Worm (Caenorhabditis elegans) whole organism, mixed stage, embryonic: ENCODE results near the gene F42G4.5.

Experiments used
- M03D4.4 ChIP-seq: sonication (generic microtip); optimal IDR thresholded peaks from 2 replicates; lab custom pipeline; 2017; ENCODE audit warnings: mild to moderate bottlenecking, missing genetic modification characterization, missing compliant biosample characterization
- bed-3 ChIP-seq: fragments of 200-800 bp; sonication (Bioruptor generic); optimal IDR thresholded peaks from 3 replicates; lab custom pipeline; 2018; ENCODE audit warnings: mild to moderate bottlenecking, missing genetic modification characterization, moderate library complexity, missing compliant biosample characterization
- blmp-1 ChIP-seq: fragments of 150-350 bp; optimal IDR thresholded peaks from 2 replicates; lab custom pipeline; 2014; ENCODE audit warnings: missing biosample characterization, missing genetic modification characterization
- ceh-39 ChIP-seq: fragments of 150-350 bp; optimal IDR thresholded peaks from 2 replicates; lab custom pipeline; 2014; ENCODE audit warnings: missing biosample characterization, missing genetic modification characterization
- ceh-43 ChIP-seq: fragments of 200-800 bp; sonication (Bioruptor generic); optimal IDR thresholded peaks from 2 replicates; lab custom pipeline; 2018; ENCODE audit warnings: mild to moderate bottlenecking, missing genetic modification characterization, moderate library complexity, missing compliant biosample characterization
- ceh-83 ChIP-seq: fragments of 200-800 bp; sonication (Bioruptor generic); optimal IDR thresholded peaks from 2 replicates; lab custom pipeline; 2018; ENCODE audit warnings: mild to moderate bottlenecking, missing genetic modification characterization, missing compliant biosample characterization
- ces-1 ChIP-seq: fragments of 150-350 bp; optimal IDR thresholded peaks from 2 replicates; lab custom pipeline; 2014; ENCODE audit warnings: missing biosample characterization, missing genetic modification reagents, missing genetic modification characterization
- cnd-1 ChIP-seq: fragments of 200-800 bp; sonication (Bioruptor generic); optimal IDR thresholded peaks from 2 replicates; lab custom pipeline; 2018; ENCODE audit warnings: mild to moderate bottlenecking, missing genetic modification characterization, missing compliant biosample characterization
- drap-1 ChIP-seq: fragments of 200-800 bp; sonication (Bioruptor generic); optimal IDR thresholded peaks from 3 replicates; lab custom pipeline; 2018; ENCODE audit warnings: mild to moderate bottlenecking, missing genetic modification characterization, missing compliant biosample characterization
- elt-1 ChIP-seq: sonication (generic microtip); optimal IDR thresholded peaks from 2 replicates; lab custom pipeline; 2017; ENCODE audit warnings: missing genetic modification characterization, mild to moderate bottlenecking, missing compliant biosample characterization, antibody characterized with exemption, moderate library complexity, borderline replicate concordance; ENCODE audit not compliant: insufficient read depth
- elt-3 ChIP-seq: fragments of 150-350 bp; optimal IDR thresholded peaks from 2 replicates; lab custom pipeline; 2014; ENCODE audit warnings: missing biosample characterization, missing genetic modification characterization
- flh-1 ChIP-seq: fragments of 200-800 bp; sonication (Bioruptor generic); optimal IDR thresholded peaks from 2 replicates; lab custom pipeline; 2018; ENCODE audit warnings: mild to moderate bottlenecking, missing genetic modification characterization, moderate library complexity, missing compliant biosample characterization
- ham-2 ChIP-seq: fragments of 200-800 bp; sonication (Bioruptor generic); optimal IDR thresholded peaks from 2 replicates; lab custom pipeline; 2018; ENCODE audit warnings: mild to moderate bottlenecking, missing genetic modification characterization, missing compliant biosample characterization
- hlh-1 ChIP-seq: fragments of 150-350 bp; optimal IDR thresholded peaks from 2 replicates; lab custom pipeline; 2014; ENCODE audit warnings: missing biosample characterization, missing genetic modification reagents, missing genetic modification characterization
- lin-32 ChIP-seq: fragments of 200-800 bp; sonication (Bioruptor generic); optimal IDR thresholded peaks from 2 replicates; lab custom pipeline; 2018; ENCODE audit warnings: mild to moderate bottlenecking, missing genetic modification characterization, missing compliant biosample characterization
- lsy-2 ChIP-seq: fragments of 150-350 bp; optimal IDR thresholded peaks from 2 replicates; lab custom pipeline; 2014; ENCODE audit warnings: missing biosample characterization, missing genetic modification characterization
- mab-5 ChIP-seq: fragments of 150-350 bp; optimal IDR thresholded peaks from 2 replicates; lab custom pipeline; 2014; ENCODE audit warnings: missing biosample characterization, missing genetic modification characterization
- mep-1 ChIP-seq: fragments of 150-350 bp; optimal IDR thresholded peaks from 2 replicates; lab custom pipeline; 2017; ENCODE audit warnings: missing biosample characterization, missing genetic modification reagents, missing genetic modification characterization, inconsistent platforms
- mls-2 ChIP-seq: sonication (generic microtip); optimal IDR thresholded peaks from 2 replicates; lab custom pipeline; 2016; ENCODE audit warnings: mild to moderate bottlenecking, missing genetic modification characterization, moderate library complexity, missing compliant biosample characterization
- nhr-2 ChIP-seq: fragments of 150-350 bp; optimal IDR thresholded peaks from 2 replicates; lab custom pipeline; 2014; ENCODE audit warnings: missing biosample characterization, missing genetic modification characterization
- nhr-28 ChIP-seq: fragments of 150-350 bp; optimal IDR thresholded peaks from 2 replicates; lab custom pipeline; 2014; ENCODE audit warnings: missing biosample characterization, missing genetic modification characterization
- nhr-76 ChIP-seq: sonication (generic microtip); optimal IDR thresholded peaks from 2 replicates; lab custom pipeline; 2017; ENCODE audit warnings: missing biosample characterization, missing genetic modification characterization
- sem-2 ChIP-seq: fragments of 200-800 bp; sonication (Bioruptor generic); optimal IDR thresholded peaks from 2 replicates; lab custom pipeline; 2018; ENCODE audit warnings: mild to moderate bottlenecking, missing genetic modification characterization, missing compliant biosample characterization
- snpc-4 ChIP-seq: fragments of 150-350 bp; optimal IDR thresholded peaks from 2 replicates; lab custom pipeline; 2014; ENCODE audit warnings: missing biosample characterization, missing genetic modification characterization
- sptf-1 ChIP-seq: sonication (generic microtip); optimal IDR thresholded peaks from 2 replicates; lab custom pipeline; 2017; ENCODE audit warnings: mild to moderate bottlenecking, missing genetic modification characterization, moderate library complexity, missing compliant biosample characterization
- tbx-8 ChIP-seq: fragments of 200-800 bp; sonication (Bioruptor generic); optimal IDR thresholded peaks from 2 replicates; lab custom pipeline; 2018; ENCODE audit warnings: mild to moderate bottlenecking, missing genetic modification characterization, moderate library complexity, missing compliant biosample characterization
- unc-120 ChIP-seq: sonication (generic microtip); optimal IDR thresholded peaks from 2 replicates; lab custom pipeline; 2017; ENCODE audit warnings: missing genetic modification characterization, missing compliant biosample characterization; ENCODE audit not compliant: poor library complexity, severe bottlenecking
- unc-39 ChIP-seq: fragments of 150-350 bp; optimal IDR thresholded peaks from 2 replicates; lab custom pipeline; 2014; ENCODE audit warnings: missing biosample characterization, missing genetic modification characterization
- unc-62 ChIP-seq: fragments of 150-350 bp; optimal IDR thresholded peaks from 2 replicates; lab custom pipeline; 2014; ENCODE audit warnings: missing biosample characterization, missing genetic modification reagents, missing genetic modification characterization
- zip-8 ChIP-seq: fragments of 150-350 bp; optimal IDR thresholded peaks from 2 replicates; lab custom pipeline; 2014; ENCODE audit warnings: missing biosample characterization, missing genetic modification characterization

Gene F42G4.5

ce11 chrII:13050050-13050449, 23.2 kb upstream of the F42G4.5 start:
- no peak for TF ChIP-seq elt-1 (tag; lab: Kevin White, UChicago)

ce11 chrII:13053443-13053842, 19.8 kb upstream of the F42G4.5 start:
- TF ChIP-seq ceh-43 (GFP tag; lab: Kevin White, UChicago) (no peak), sem-2 (GFP tag; lab: Kevin White, UChicago) (no peak), blmp-1 (peak; percentile 96), elt-1 (tag; lab: Kevin White, UChicago) (no peak), nhr-28 (no peak), ham-2 (peak; percentile 49), lsy-2 (tag; lab: Kevin White, UChicago) (no peak), cnd-1 (no peak), ces-1 (GFP tag; lab: Kevin White, UChicago) (no peak), hlh-1 (tag; lab: Kevin White, UChicago) (no peak), mep-1 (tag; lab: Kevin White, UChicago) (no peak), flh-1 (GFP tag; lab: Kevin White, UChicago) (no peak), unc-62 (GFP tag; lab: Kevin White, UChicago) (no peak), sptf-1 (no peak), elt-3 (tag; lab: Kevin White, UChicago) (peak; percentile 16)

- TF ChIP-seq nhr-2 (tag; lab: Kevin White, UChicago): no peak
- TF ChIP-seq unc-120 (tag; lab: Kevin White, UChicago): peak; percentile 58
Measured at ce11 chrII:13056580-13056979, 16.7 kb upstream of the F42G4.5 start, which contains the start of gene zyx-1. Gene zyx-1, plus strand, starts transcription at chrII:13056910.

DNA sequence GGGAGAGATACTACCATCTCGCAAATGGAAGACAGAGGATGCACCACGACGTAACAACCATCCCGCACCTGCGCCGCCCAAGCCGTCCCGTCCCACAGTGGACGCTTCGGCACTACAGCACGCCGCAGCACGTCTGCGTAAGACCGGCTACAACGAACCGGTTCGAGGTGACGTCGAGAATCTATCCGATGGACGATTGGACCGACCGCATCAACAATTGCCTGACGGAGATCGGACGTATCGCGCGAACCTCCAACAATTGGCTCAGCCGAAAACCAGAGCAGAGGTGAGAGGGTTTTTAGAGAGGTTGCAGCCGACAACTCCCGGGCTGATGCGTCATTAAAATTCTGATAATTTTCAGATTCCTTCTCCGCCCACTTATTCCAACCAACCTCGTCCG, 14.1 kb upstream of the F42G4.5 start:
- TF ChIP-seq lin-32 (GFP tag; lab: Kevin White, UChicago): no peak
- TF ChIP-seq elt-1 (tag; lab: Kevin White, UChicago): no peak
- TF ChIP-seq snpc-4: no peak
- TF ChIP-seq ceh-39 (tag; lab: Kevin White, UChicago): no peak
- TF ChIP-seq ces-1 (GFP tag; lab: Kevin White, UChicago): no peak
- no peak for TF ChIP-seq sem-2 (GFP tag; lab: Kevin White, UChicago)
- no peak for TF ChIP-seq ceh-43 (GFP tag; lab: Kevin White, UChicago)
- TF ChIP-seq elt-3 (tag; lab: Kevin White, UChicago): no peak
- no peak for TF ChIP-seq nhr-76 (tag; lab: Kevin White, UChicago)
- TF ChIP-seq M03D4.4: no peak
- no peak for TF ChIP-seq zip-8
- TF ChIP-seq bed-3 (GFP tag; lab: Kevin White, UChicago): no peak
- no peak for TF ChIP-seq ceh-83 (GFP tag; lab: Kevin White, UChicago)
- no peak for TF ChIP-seq mab-5
- no peak for TF ChIP-seq nhr-28

DNA sequence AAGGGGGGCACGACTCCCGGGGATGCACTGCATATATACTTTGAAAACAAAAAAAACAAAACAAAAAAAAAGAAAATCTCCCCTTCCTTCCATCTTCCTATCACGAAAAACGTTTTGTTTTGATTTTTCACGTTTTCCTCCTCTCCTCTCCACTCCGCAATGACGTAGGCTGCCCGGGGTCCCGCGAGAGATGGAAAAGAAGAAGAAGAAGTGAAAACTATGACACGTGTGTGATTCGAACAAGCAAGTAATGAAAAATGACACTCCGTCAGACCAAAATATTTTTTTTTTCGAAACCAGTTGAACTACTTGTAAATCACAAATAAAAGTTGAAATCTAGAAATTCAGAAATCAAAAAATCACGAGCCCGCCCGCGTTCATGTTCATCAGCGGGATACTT, 8.0 kb upstream of the F42G4.5 start:
- no peak for TF ChIP-seq ceh-83 (GFP tag; lab: Kevin White, UChicago)
- no peak for TF ChIP-seq hlh-1 (tag; lab: Kevin White, UChicago)
- TF ChIP-seq mls-2 (tag; lab: Kevin White, UChicago): no peak
- no peak for TF ChIP-seq sptf-1
- no peak for TF ChIP-seq nhr-76 (tag; lab: Kevin White, UChicago)
- no peak for TF ChIP-seq ceh-39 (tag; lab: Kevin White, UChicago)
- TF ChIP-seq tbx-8 (GFP tag; lab: Kevin White, UChicago): no peak
- TF ChIP-seq nhr-2 (tag; lab: Kevin White, UChicago): no peak
- TF ChIP-seq drap-1 (GFP tag; lab: Kevin White, UChicago): no peak
- TF ChIP-seq lsy-2 (tag; lab: Kevin White, UChicago): no peak
- TF ChIP-seq bed-3 (GFP tag; lab: Kevin White, UChicago): no peak
- no peak for TF ChIP-seq elt-1 (tag; lab: Kevin White, UChicago)
- no peak for TF ChIP-seq M03D4.4
- TF ChIP-seq ham-2: no peak
- TF ChIP-seq nhr-28: no peak
- no peak for TF ChIP-seq cnd-1
- TF ChIP-seq unc-39: no peak
- TF ChIP-seq ces-1 (GFP tag; lab: Kevin White, UChicago): no peak
